Fruit fly (Drosophila melanogaster) whole organism, embryonic: ENCODE data around the gene Snx1.
A peak's percentile ranks its signal among the peaks of the same experiment; 100 is the strongest.

Source experiments
- CG11093 ChIP-seq: fragments of 200-800 bp; sonication (Bioruptor generic); IDR thresholded peaks from 3 replicates; pipeline ENCODE4 v1.3.6; 2022; ENCODE audit warnings: missing biosample characterization, missing genetic modification characterization
- CG14667 ChIP-seq: fragments of 200-800 bp; sonication (Bioruptor generic); IDR thresholded peaks from 2 replicates; pipeline ENCODE4 v1.3.6; 2022; ENCODE audit warnings: missing biosample characterization, missing genetic modification characterization
- CG30403 ChIP-seq: fragments of 200-800 bp; sonication (Bioruptor generic); optimal IDR thresholded peaks from 3 replicates; lab custom pipeline; 2016; ENCODE audit warnings: missing biosample characterization, missing genetic modification characterization
- CG6654 ChIP-seq: fragments of 200-800 bp; sonication (Bioruptor generic); optimal IDR thresholded peaks from 2 replicates; lab custom pipeline; 2017; ENCODE audit warnings: missing biosample characterization, mild to moderate bottlenecking, missing genetic modification characterization
- MBD-R2 ChIP-seq: fragments of 200-800 bp; sonication (Bioruptor generic); IDR thresholded peaks from 2 replicates; pipeline ENCODE4 v1.3.6; 2022; ENCODE audit warnings: missing biosample characterization, missing genetic modification characterization
- psq ChIP-seq: fragments of 200-800 bp; sonication (Bioruptor generic); optimal IDR thresholded peaks from 2 replicates; lab custom pipeline; 2017; ENCODE audit warnings: missing biosample characterization, missing genetic modification characterization

DNA sequence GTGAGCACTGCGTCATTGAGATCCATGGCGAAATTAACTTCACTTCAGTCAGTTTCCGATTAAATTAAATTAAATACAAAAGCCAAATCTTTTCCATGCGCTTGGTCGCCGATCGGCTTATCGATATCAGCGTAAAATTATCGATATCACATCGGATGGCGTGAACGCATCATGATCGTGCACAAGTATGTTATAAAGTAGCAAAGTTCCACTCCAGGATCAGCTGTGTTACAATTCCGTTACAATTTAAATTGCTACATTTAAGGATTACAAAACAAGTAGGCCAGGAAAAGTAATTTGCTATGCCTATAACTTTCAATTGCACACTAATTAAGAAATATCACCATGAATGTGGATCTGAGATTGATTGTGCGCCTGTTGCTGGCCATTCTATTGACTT, 20.4 kb downstream of the Snx1 start, which contains the start of the genes Pif1 and CG31776:
- TF ChIP-seq CG11093 (GFP tag; lab: Robert Waterston, UW) (no peak), CG6654 (GFP tag; lab: Kevin White, UChicago) (no peak), CG30403 (GFP tag; lab: Kevin White, UChicago) (no peak), MBD-R2 (peak; percentile 79), psq (GFP tag; lab: Kevin White, UChicago) (no peak), CG14667 (GFP tag; lab: Robert Waterston, UW) (no peak)
